Worm (Caenorhabditis elegans) whole organism, dauer: ENCODE data around the gene F46B3.23.
"Not testable (repeated sequence)": the region's sequence is repeated elsewhere in the genome, so short reads cannot be mapped to it uniquely, and the experiment has no call there.

Experiments
- unc-62 ChIP-seq: sonication (generic microtip); optimal IDR thresholded peaks from 2 replicates; lab custom pipeline; 2017; ENCODE audit warnings: missing biosample characterization, missing genetic modification reagents, missing genetic modification characterization

The F46B3.23 gene

DNA sequence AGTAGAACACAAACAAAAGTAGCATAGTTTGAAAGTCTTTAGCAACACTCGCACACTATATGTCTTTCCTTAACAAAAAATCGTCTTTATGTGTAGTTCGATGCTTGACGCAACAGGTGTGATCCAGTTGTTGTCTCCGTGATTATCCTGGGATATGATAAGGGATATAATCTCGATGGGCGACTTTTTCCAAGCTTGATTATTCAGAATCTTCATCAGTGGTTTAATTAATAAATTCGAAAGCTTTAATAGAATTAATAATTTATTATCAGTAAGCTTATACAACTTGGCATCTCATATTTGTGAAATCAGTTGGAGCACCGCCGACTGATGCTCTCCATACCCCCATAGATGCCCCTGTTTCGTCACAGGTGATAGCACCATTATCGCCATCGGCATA, 12.1 kb upstream of the F46B3.23 start, which contains the start of gene F46B3.7:
F46B3.7 (minus strand) TSS at position 101 of the 400 bp plus-strand sequence.
- TF ChIP-seq unc-62 (GFP tag; lab: Kevin White, UChicago) = no peak

DNA sequence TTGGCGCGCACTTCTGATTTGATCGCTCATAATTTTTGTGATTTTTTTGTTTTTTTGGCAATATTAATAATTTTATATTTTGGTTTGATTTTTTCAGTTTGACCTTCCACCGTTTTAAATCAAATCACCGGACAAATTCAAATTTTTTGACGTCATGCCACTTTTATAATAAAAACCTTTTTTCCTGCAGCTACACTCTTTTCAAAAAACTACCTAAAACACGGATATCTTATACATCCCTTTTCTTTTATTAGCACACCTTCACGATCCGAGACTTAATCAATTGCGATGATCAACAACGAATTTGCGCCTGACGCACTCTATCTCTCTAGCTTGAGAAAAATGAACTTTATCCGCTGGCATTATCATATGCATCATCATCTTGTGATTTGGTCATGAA, 3.0 kb upstream of the F46B3.23 start, which contains the start of gene grd-2:
grd-2 (plus strand) TSS at position 301 of the 400 bp plus-strand sequence.
- no peak for TF ChIP-seq unc-62 (GFP tag; lab: Kevin White, UChicago)

DNA sequence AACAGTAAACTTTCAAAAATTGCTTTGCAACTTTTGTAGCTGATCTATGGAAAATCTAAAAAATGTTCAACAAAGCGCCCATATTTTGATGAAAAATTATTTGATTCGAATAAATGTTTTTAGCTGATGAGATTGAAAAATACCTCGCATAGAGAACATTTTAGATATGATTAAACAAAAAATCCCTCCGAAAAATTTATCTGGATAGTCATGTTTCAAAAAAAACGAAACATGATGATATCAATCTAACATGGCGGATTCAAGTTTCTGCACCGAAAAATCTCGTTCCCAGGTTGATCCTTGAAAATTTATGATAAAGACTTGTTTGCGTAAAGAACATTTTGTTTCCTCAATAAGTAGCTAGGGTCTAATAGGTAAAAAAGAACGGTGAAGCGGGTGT, 2.2 kb upstream of the F46B3.23 start, which contains the start of gene ttr-12:
ttr-12 (minus strand) TSS at position 101 of the 400 bp plus-strand sequence.
- no peak for TF ChIP-seq unc-62 (GFP tag; lab: Kevin White, UChicago)

DNA sequence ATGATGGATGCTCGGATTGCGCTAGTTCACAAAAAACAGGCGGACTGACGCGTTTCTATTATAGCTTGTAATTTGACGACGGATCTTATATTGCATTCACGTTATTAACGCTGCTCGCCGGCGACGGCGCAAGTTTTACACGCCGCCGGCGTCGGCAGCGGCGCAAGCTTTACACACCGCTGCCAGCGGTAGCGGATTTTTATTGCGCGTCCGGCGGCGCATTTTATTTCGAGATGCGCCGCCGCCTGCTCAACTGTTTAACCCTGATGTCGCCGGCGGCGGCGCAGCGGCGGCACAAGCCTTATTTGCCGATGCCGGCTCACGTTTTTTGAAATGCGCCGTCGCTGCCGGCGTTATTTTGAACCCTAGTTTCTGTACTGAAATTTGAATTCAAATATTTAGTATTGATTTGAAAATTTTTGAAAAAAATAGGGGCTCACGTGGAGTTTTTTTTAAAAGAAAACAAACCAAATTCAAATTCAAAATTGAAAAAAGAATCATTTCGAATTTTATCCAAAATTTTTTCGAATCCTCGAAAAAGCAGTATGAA, 1.8 kb downstream of the F46B3.23 start, which contains the start of gene ttr-57:
ttr-57 (plus strand) TSS at position 500 of the 550 bp plus-strand sequence.
- TF ChIP-seq unc-62 (GFP tag; lab: Kevin White, UChicago) = no peak

DNA sequence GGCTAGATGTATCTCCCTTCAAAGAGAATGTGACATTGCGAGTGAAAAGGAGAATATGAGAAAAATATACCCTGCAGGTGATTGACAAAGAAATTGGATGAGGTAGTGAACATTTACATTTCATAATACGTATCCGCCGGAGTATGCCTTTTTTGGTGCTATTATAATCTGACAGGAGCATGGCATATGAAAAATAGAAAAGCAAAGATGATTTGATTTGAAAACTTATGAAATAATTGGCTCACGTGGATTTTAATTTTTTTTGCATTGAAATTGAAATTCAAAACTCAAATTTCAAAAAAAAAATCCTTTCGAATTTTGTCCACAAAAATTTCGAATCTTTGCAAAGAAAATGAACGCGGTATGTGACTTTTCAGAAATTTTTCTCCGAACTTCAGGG, 3.5 kb downstream of the F46B3.23 start, which contains the start of gene ttr-11:
ttr-11 (plus strand) TSS at position 301 of the 400 bp plus-strand sequence.
- no peak for TF ChIP-seq unc-62 (GFP tag; lab: Kevin White, UChicago)

DNA sequence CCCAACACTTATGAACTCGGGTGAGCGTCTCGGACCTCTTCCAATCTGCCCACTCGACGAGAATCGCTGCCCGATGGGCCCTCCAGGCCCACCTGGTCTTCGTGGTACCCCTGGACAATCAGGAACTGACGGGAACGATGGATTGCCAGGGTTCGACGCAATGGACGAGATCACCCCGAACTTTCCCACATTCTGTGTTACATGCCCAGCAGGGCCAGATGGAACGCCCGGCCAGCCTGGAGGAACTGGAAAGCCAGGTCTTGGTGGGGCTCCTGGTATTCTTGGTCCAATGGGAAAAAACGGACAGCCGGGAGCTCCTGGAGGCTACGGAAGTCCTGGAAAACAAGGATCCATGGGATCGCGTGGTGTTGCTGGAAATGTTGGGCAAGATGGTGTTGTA, 5.8 kb downstream of the F46B3.23 start:
- TF ChIP-seq unc-62 (GFP tag; lab: Kevin White, UChicago) = no peak

DNA sequence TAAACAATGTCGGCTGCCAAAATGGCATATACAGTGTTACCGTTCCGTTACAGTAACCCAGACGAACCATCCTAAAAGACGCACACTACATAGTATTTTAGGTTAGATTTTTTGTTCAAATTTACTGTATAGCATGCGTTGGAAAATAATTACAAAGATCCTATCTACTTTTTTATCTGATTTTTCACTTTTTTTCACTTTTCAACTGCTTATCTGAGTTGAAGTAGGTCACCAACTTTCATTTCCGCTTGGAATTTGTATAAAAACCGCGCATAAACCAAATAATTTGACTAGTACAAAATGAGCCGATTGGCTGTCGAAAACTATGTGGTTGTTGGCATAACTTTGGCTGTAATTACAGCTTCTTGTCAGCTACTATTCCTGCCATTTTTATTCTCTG, 6.7 kb downstream of the F46B3.23 start, which contains the start of gene col-163:
col-163 (plus strand) TSS at position 301 of the 400 bp plus-strand sequence.
- TF ChIP-seq unc-62 (GFP tag; lab: Kevin White, UChicago) = no peak

DNA sequence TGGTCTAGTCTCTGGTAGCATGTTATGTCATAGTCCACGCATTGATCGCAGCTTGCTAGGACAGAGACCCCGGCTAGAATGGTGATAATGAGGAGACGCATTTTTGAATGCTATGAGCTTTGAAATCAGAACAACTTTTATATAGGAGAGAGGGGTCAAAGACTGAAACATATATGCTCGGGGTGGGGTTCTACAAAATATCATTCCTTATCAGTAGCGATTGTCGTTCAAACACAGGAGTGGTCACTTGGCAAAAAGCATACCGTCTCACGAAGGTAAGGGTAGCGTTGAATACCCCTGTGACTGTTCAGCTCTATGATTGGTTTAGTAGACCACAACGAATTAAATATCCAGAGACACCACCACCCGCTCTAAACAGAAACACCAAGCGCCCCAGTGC, 9.4 kb downstream of the F46B3.23 start, which contains the start of gene F46B3.1:
F46B3.1 (minus strand) TSS at position 101 of the 400 bp plus-strand sequence.
- no peak for TF ChIP-seq unc-62 (GFP tag; lab: Kevin White, UChicago)

DNA sequence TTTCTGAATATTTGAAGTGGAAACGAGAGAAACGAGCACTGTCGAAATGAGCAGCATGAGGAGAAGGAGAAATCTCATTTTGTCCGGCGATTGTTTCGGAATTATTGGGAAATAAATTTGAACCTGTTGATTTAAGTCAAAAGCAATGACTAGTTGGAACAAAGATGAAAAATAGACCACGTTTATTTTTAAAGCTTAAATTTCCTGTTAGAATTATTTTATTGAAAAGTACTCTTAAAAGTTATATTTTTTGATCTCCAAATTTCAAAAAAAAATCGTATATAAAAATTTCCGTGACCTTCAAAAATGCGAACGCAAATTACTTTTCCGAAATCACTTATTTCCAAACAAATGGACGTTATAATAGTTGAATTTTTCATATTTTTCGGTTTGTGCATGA, 10.9 kb downstream of the F46B3.23 start, which contains the start of gene F26F2.11:
F26F2.11 (minus strand) TSS at position 101 of the 400 bp plus-strand sequence.
- TF ChIP-seq unc-62 (GFP tag; lab: Kevin White, UChicago) = no peak

DNA sequence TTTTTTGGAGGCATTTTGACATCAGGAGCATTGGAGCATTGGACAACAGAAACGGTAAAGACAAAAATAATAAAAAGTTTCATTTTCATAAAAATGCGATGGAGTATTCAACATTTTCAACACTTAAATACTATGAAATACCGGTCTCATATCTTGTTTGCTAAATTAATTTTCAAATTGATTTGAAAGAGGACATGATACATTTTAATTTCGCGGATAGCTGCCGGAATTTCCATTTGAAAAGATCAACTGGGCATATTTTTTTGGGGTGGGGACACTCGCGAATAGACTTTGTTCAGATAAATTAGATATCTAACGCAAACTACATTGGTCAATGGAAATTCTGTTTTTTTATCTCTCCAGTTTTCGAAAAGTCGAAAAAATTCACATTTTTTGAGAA, 11.8 kb downstream of the F46B3.23 start, which contains the start of gene F26F2.10:
F26F2.10 (minus strand) TSS at position 101 of the 400 bp plus-strand sequence.
- no peak for TF ChIP-seq unc-62 (GFP tag; lab: Kevin White, UChicago)

DNA sequence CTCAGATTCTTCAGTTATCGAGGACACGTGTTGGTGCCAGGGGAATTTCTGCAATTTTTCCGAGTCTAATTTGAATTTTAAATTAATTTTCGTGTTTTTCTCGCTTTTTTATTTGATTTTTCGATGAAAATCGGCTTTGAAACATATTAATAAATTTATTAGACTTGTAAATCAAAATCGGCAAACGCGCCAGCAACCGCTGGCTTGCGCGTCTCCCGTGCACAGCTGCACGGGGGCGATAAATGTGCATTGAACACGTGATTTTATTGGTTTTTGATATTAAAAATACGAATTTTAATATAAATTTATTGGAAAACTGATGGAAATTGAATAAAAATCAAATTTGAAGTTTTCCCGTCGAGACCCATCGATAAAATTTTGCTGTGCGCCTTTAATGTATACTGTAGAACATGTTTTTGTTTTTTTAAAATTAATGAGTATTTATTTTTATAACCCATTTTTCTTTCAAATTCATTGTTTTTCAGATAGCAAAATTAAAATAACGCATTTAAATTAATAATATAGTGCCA, 25.9 kb downstream of the F46B3.23 start, which contains the start of gene F26F2.7:
F26F2.7 (plus strand) TSS at position 480 of the 530 bp plus-strand sequence.
- no peak for TF ChIP-seq unc-62 (GFP tag; lab: Kevin White, UChicago)

DNA sequence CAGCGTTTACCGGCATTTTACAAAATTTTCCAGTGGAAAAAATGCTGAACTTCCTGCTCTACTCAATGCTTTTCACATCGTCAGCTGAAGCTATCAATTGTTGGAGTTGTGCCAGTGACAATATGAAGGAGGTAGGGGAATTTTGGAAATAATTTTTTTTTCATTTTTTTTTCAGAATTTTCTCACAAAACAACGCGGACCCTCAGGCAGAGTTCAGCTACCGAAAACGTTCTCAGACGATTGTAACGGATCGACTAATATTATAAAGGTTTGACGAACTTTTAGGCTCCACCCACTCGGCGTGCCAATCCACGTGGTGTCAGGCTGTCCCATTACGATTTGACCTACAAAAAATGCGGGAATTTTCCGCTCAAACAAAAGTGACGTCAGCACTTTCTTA, 27.0 kb downstream of the F46B3.23 start, which contains the start of gene F26F2.8:
F26F2.8 (plus strand) TSS at position 13 of the 400 bp plus-strand sequence.
- no peak for TF ChIP-seq unc-62 (GFP tag; lab: Kevin White, UChicago)

DNA sequence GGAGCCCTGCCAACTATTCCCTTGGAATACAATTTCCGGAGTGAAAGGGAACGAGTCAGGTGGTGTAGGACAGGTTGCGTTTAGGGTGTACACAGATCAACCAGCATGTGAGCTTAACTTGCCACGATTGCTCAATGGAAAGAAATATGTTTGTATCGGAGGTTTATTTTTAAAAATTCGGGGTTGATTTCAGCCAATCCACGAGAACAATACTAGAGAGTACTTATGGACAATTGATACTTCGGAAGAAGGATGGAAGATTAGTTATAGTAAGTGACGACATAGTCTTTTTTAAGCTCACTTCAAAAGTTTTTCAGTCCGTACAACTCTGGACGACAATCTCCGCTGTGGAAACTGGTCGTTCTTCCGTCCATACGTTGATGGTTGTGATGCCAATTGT, 31.6 kb downstream of the F46B3.23 start:
- TF ChIP-seq unc-62 (GFP tag; lab: Kevin White, UChicago) = no peak

DNA sequence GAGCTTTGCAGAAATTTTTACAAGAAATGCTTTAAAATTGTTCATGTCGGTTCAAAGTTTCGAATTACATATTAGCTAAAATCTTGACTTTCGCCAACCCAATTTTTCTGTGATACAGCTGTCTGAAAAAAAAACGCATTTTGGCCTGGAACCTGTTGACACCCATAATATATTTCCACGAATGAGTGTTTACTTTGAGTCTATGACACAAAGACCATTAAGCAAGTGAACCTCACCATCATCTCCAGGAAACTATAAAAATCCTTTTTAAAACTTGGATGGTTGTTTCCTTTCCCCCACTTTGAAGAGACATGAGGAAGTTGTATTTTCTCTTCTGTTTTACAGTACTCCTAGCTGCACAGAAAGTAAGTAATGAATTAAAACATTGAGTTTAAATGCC, 32.2 kb downstream of the F46B3.23 start, which contains the start of gene clec-263:
clec-263 (plus strand) TSS at position 301 of the 400 bp plus-strand sequence.
- no peak for TF ChIP-seq unc-62 (GFP tag; lab: Kevin White, UChicago)

DNA sequence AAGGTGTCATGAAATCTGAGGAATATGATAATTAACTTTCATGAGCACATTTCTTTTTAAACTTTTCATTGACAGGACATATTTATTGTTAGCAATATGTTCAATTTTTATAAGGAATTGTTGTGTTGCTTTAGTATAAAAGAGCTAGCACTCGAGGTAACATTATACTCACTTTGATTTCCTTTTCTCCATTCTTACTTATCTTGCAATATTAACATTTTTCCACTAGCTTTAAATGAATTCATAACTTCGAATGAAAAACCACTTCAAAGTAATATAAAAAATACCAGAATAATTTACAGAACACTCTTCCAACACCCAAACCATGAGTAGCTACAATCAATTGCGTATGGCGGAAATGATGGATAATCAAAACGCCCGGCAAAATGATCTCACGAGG, 33.1 kb downstream of the F46B3.23 start, which contains the start of gene F26F2.5:
F26F2.5 (plus strand) TSS at position 301 of the 400 bp plus-strand sequence.
- no peak for TF ChIP-seq unc-62 (GFP tag; lab: Kevin White, UChicago)

DNA sequence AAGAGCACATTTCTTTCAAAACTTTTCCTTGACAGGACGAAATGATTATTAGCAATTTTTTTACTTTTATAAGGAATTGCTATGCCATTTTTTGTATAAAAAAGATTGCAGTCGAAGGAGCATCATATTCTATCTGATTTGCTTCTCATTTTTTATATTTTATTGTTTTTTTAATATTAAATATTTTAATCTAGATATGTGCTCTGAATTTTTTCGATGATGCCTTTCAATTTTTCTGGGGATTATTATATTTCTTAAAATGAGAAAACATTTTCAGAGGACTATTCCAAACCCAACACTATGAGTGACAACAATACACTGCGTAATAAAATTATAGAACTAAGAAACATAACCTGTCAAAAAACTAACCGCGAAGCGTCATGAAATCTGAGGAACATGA, 37.5 kb downstream of the F46B3.23 start, which contains the start of gene F26F2.4:
F26F2.4 (plus strand) TSS at position 301 of the 400 bp plus-strand sequence.
- not testable (repeated sequence) for TF ChIP-seq unc-62 (GFP tag; lab: Kevin White, UChicago)
